Worm (Caenorhabditis elegans) whole organism, L4 larva: ENCODE results near the gene acs-10.

Experiments used
- R02D3.7 ChIP-seq: fragments of 150-350 bp; sonication (generic microtip); optimal IDR thresholded peaks from 3 replicates; lab custom pipeline; 2014; ENCODE audit warnings: missing biosample characterization, missing genetic modification characterization
- Y105C5A.15 ChIP-seq: fragments of 200-800 bp; sonication (Bioruptor generic); IDR thresholded peaks from 2 replicates; pipeline ENCODE4 v1.3.6; 2022; ENCODE audit warnings: missing genetic modification characterization, missing compliant biosample characterization
- ZK546.5 ChIP-seq, 2 experiments: sonication (generic microtip); optimal IDR thresholded peaks; 2 replicates each; lab custom pipeline; 2017; ENCODE audit warnings: missing biosample characterization in 2 of 2, missing genetic modification characterization in 2 of 2
- ceh-82 ChIP-seq: sonication (generic microtip); optimal IDR thresholded peaks from 2 replicates; lab custom pipeline; 2017; ENCODE audit warnings: missing biosample characterization, missing genetic modification characterization
- dmd-9 ChIP-seq: fragments of 200-800 bp; sonication (Bioruptor generic); IDR thresholded peaks from 2 replicates; pipeline ENCODE4 v1.3.6; 2022; ENCODE audit warnings: missing genetic modification reagents, missing genetic modification characterization, missing compliant biosample characterization
- gei-8 ChIP-seq: fragments of 200-800 bp; sonication (Bioruptor generic); optimal IDR thresholded peaks from 2 replicates; lab custom pipeline; 2018; ENCODE audit warnings: mild to moderate bottlenecking, missing genetic modification characterization, missing compliant biosample characterization
- hlh-30 ChIP-seq: sonication (generic microtip); optimal IDR thresholded peaks from 2 replicates; lab custom pipeline; 2017; ENCODE audit warnings: antibody characterized with exemption, mild to moderate bottlenecking, missing genetic modification characterization, missing compliant biosample characterization; ENCODE audit not compliant: insufficient read depth
- lin-39 ChIP-seq: fragments of 150-350 bp; optimal IDR thresholded peaks from 2 replicates; lab custom pipeline; 2014; ENCODE audit warnings: missing biosample characterization, missing genetic modification reagents, missing genetic modification characterization
- mxl-3 ChIP-seq: fragments of 200-800 bp; sonication (Bioruptor generic); optimal IDR thresholded peaks from 2 replicates; lab custom pipeline; 2018; ENCODE audit warnings: mild to moderate bottlenecking, missing genetic modification characterization, missing compliant biosample characterization
- nhr-11 ChIP-seq: fragments of 150-350 bp; optimal IDR thresholded peaks from 2 replicates; lab custom pipeline; 2014; ENCODE audit warnings: missing biosample characterization, missing genetic modification characterization
- unc-130 ChIP-seq: sonication (generic microtip); optimal IDR thresholded peaks from 2 replicates; lab custom pipeline; 2016; ENCODE audit warnings: missing genetic modification reagents, missing genetic modification characterization, missing compliant biosample characterization
- unc-39 ChIP-seq: sonication (generic microtip); optimal IDR thresholded peaks from 2 replicates; lab custom pipeline; 2017; ENCODE audit warnings: missing biosample characterization, missing genetic modification characterization

DNA sequence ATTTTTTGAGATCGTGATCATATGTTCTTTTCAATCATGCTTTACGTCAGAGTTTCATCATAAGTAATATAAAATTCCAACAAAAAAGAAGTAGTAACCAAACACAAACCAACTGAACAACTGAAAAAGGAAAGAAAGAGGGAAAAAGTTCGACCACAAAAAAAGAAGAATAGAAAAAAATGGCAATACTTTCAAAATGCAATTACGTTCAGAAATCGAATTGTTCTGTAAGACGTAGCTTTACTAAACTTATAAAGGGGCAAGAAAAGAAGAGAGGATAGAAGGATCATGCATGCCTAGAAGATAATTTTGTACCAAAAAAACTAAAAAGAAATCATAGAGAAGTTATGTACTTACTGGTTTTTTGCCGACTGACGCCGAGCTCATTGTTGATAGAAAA, 5.6 kb upstream of the acs-10 start:
- TF ChIP-seq gei-8 (GFP tag; lab: Kevin White, UChicago) (no peak), ceh-82 (tag; lab: Kevin White, UChicago) (no peak), unc-130 (GFP tag; lab: Kevin White, UChicago) (no peak), Y105C5A.15 (GFP tag; lab: Robert Waterston, UW) (no peak), dmd-9 (GFP tag; lab: Robert Waterston, UW) (no peak), nhr-11 (tag; lab: Kevin White, UChicago) (no peak), lin-39 (tag; lab: Kevin White, UChicago) (no peak), R02D3.7 (tag; lab: Kevin White, UChicago) (no peak), unc-39 (no peak), hlh-30 (tag; lab: Kevin White, UChicago) (no peak), ZK546.5 (tag; optimal IDR thresholded peaks at IDR 0.05; lab: Kevin White, UChicago) (no peak), mxl-3 (GFP tag; lab: Kevin White, UChicago) (no peak)
